Worm (Caenorhabditis elegans): ENCODE measurements around the gene srj-32.

The srj-32 gene

ce11 chrV:7325285-7325684 lies 28.1 kb upstream of the srj-32 start, which contains the start of gene srx-92:
Gene srx-92 (minus strand): TSS chrV:7325385.
- no peak for TF ChIP-seq dox-1 (GFP tag; IDR thresholded peaks at IDR 0.05)
- TF ChIP-seq F55B11.4 (tag; optimal IDR thresholded peaks at IDR 0.05; ENCODE audit: borderline replicate concordance, insufficient read depth) = no peak
- TF ChIP-seq zim-3 (tag; optimal IDR thresholded peaks at IDR 0.05) = no peak

DNA sequence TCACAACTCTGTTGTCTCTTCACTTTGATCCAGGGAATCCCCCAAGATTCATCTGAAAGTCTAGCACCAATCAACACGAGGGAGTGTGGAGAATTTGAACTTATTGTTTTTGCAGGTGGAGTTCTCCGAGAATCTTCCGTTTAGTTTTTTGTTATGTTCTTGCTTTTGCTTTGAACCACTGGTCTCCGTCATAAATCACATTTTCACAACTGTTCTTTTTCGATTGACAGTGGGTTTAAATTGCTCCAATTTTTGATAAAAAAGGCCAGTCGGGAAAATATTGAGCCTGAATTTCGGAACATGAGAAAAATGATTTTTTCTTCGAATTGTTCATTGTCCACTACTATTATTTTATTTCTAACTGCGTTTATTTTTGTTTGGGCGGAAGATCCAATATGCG lies 24.8 kb upstream of the srj-32 start, which contains the start of gene F10G2.10:
F10G2.10 (plus strand) TSS at position 301 of the 400 bp plus-strand sequence.
- TF ChIP-seq Y67H2A.10 (GFP tag; conservative IDR thresholded peaks at IDR 0.05) (no peak), K11D2.4 (GFP tag; IDR thresholded peaks at IDR 0.05) (no peak), fkh-3 (tag; optimal IDR thresholded peaks at IDR 0.05) (no peak), let-526 (GFP tag; IDR thresholded peaks at IDR 0.05) (no peak), madf-6 (GFP tag; IDR thresholded peaks at IDR 0.05) (no peak), F55B11.4 (tag; optimal IDR thresholded peaks at IDR 0.05; ENCODE audit: borderline replicate concordance, insufficient read depth) (no peak), ceh-79 (tag; optimal IDR thresholded peaks at IDR 0.05) (no peak), ztf-25 (GFP tag; IDR thresholded peaks at IDR 0.05) (no peak), efl-1 (GFP tag; optimal IDR thresholded peaks at IDR 0.05) (no peak), lag-1 (GFP tag; IDR thresholded peaks at IDR 0.05) (no peak), ztf-28 (GFP tag; IDR thresholded peaks at IDR 0.05) (no peak), dox-1 (GFP tag; IDR thresholded peaks at IDR 0.05) (no peak)

- TF ChIP-seq let-607 (tag; optimal IDR thresholded peaks at IDR 0.05) (no peak), F22D6.2 (tag; optimal IDR thresholded peaks at IDR 0.05) (no peak), xnd-1 (tag; optimal IDR thresholded peaks at IDR 0.05) (no peak), bed-2 (GFP tag; IDR thresholded peaks at IDR 0.05) (no peak), Y56A3A.18 (GFP tag; IDR thresholded peaks at IDR 0.05) (no peak), mel-28 (tag; optimal IDR thresholded peaks at IDR 0.05; ENCODE audit: borderline replicate concordance) (no peak), rec-8 (tag; optimal IDR thresholded peaks at IDR 0.05) (no peak), C17E4.6 (GFP tag; IDR thresholded peaks at IDR 0.05) (no peak), B0261.1 (tag; optimal IDR thresholded peaks at IDR 0.05) (no peak), nfyb-1 (GFP tag; IDR thresholded peaks at IDR 0.05) (no peak)
Observed at ce11 chrV:7320909-7321308, 23.7 kb upstream of the srj-32 start, which contains the start of gene lmd-4. Gene lmd-4 (minus strand): TSS chrV:7321009.

ce11 chrV:7313233-7313632 lies 16.1 kb upstream of the srj-32 start, which contains the start of gene srx-6:
Gene srx-6 (minus strand): TSS chrV:7313333.
- TF ChIP-seq sea-2 (GFP tag; IDR thresholded peaks at IDR 0.05) (no peak), T07F8.4 (tag; optimal IDR thresholded peaks at IDR 0.05) (no peak), attf-6 (GFP tag; IDR thresholded peaks at IDR 0.05) (no peak)

DNA sequence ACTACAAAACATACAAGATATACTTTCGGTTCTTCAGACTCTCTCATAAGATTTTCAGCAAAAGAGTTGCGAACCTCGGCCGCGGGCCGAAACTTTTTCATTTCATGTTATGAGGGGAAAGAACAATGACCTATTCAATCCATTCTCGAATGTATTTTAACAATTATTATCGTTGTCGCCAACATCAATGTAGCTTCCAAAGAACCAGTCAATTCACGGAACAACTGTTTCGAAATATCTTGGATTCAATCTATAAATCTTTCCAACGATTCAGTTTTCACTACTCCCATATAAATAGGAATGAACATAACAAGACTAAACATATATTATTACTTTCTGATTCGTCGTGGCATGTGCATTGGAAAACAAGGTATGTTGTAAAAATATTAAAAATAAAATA lies 9.9 kb upstream of the srj-32 start, which contains the start of gene F07G11.1:
F07G11.1 (plus strand) TSS at position 301 of the 400 bp plus-strand sequence.
- TF ChIP-seq mel-28 (tag; optimal IDR thresholded peaks at IDR 0.05; ENCODE audit: borderline replicate concordance) (no peak), attf-3 (GFP tag; conservative IDR thresholded peaks at IDR 0.05) (no peak), lin-40 (tag; optimal IDR thresholded peaks at IDR 0.05) (no peak), rec-8 (tag; optimal IDR thresholded peaks at IDR 0.05) (no peak), sdz-38 (tag; optimal IDR thresholded peaks at IDR 0.05) (no peak), ceh-58 (GFP tag; IDR thresholded peaks at IDR 0.05) (no peak), ceh-91 (GFP tag; IDR thresholded peaks at IDR 0.05) (no peak), F10E7.11 (tag; optimal IDR thresholded peaks at IDR 0.05) (no peak), K11D2.4 (GFP tag; IDR thresholded peaks at IDR 0.05) (no peak)

All from whole organism, young adult.